Worm (Caenorhabditis elegans) whole organism, L1 larva: Measurements from ENCODE around the gene F19B10.3.

ENCODE experiments used
- Y116A8C.19 ChIP-seq: sonication (generic microtip); optimal IDR thresholded peaks from 2 replicates; lab custom pipeline; 2016; ENCODE audit warnings: missing compliant biosample characterization, missing genetic modification characterization, borderline replicate concordance
- aly-2 ChIP-seq: fragments of 150-350 bp; optimal IDR thresholded peaks from 2 replicates; lab custom pipeline; 2014; ENCODE audit warnings: missing biosample characterization, missing genetic modification characterization
- ama-1 ChIP-seq: fragments of 150-350 bp; optimal IDR thresholded peaks from 2 replicates; lab custom pipeline; 2014
- ceh-82 ChIP-seq, 3 experiments: fragments of 150-350 bp in 1 of 3; sonication (generic microtip) in 2 of 3; optimal IDR thresholded peaks; 2 replicates each; lab custom pipeline; 2014 to 2017; ENCODE audit warnings: missing biosample characterization in 3 of 3, missing genetic modification characterization in 3 of 3
- nhr-237 ChIP-seq: fragments of 150-350 bp; optimal IDR thresholded peaks from 2 replicates; lab custom pipeline; 2014; ENCODE audit warnings: missing biosample characterization, missing genetic modification characterization
- nhr-28 ChIP-seq: fragments of 150-350 bp; optimal IDR thresholded peaks from 2 replicates; lab custom pipeline; 2014; ENCODE audit warnings: missing biosample characterization, missing genetic modification characterization
- nhr-77 ChIP-seq: fragments of 150-350 bp; optimal IDR thresholded peaks from 2 replicates; lab custom pipeline; 2014; ENCODE audit warnings: missing biosample characterization, missing genetic modification characterization
- pag-3 ChIP-seq: sonication (generic microtip); optimal IDR thresholded peaks from 2 replicates; lab custom pipeline; 2017; ENCODE audit warnings: missing genetic modification characterization, mild to moderate bottlenecking, missing compliant biosample characterization, antibody characterized with exemption, borderline replicate concordance; ENCODE audit not compliant: insufficient read depth
- unc-130 ChIP-seq: fragments of 150-350 bp; optimal IDR thresholded peaks from 2 replicates; lab custom pipeline; 2017; ENCODE audit warnings: missing biosample characterization, missing genetic modification characterization, inconsistent platforms
- ztf-11 ChIP-seq, 2 experiments: sonication (generic microtip); optimal IDR thresholded peaks; 2 replicates each; lab custom pipeline; 2016 to 2017; ENCODE audit warnings: missing genetic modification characterization in 2 of 2, missing biosample characterization in 1 of 2, missing compliant biosample characterization in 1 of 2

- no peak for TF ChIP-seq nhr-77 (tag; lab: Kevin White, UChicago)
- TF ChIP-seq nhr-28 (tag; lab: Kevin White, UChicago): no peak
- no peak for TF ChIP-seq ama-1 (lab: Kevin White, UChicago)
- TF ChIP-seq unc-130 (tag; lab: Kevin White, UChicago): no peak
- no peak for TF ChIP-seq nhr-237 (tag; lab: Kevin White, UChicago)
- TF ChIP-seq aly-2: no peak
- no peak for TF ChIP-seq Y116A8C.19 (tag; lab: Kevin White, UChicago)
- TF ChIP-seq ceh-82 (tag; optimal IDR thresholded peaks at IDR 0.05; lab: Kevin White, UChicago): no peak
- no peak for TF ChIP-seq ztf-11 (tag; optimal IDR thresholded peaks at IDR 0.05; lab: Kevin White, UChicago)
- no peak for TF ChIP-seq pag-3 (tag; lab: Kevin White, UChicago)
Measured at ce11 chrII:3664470-3664869, at the start of gene F19B10.3.
